Worm (Caenorhabditis elegans) whole organism, L3 larva: Measurements from ENCODE around the gene K07F5.7.

ENCODE experiments used
- R02D3.7 ChIP-seq: fragments of 150-350 bp; optimal IDR thresholded peaks from 2 replicates; lab custom pipeline; 2014; ENCODE audit warnings: missing biosample characterization, missing genetic modification characterization
- ZK546.5 ChIP-seq: sonication (generic microtip); optimal IDR thresholded peaks from 2 replicates; lab custom pipeline; 2017; ENCODE audit warnings: missing biosample characterization, missing genetic modification characterization
- aly-2 ChIP-seq: fragments of 150-350 bp; optimal IDR thresholded peaks from 2 replicates; lab custom pipeline; 2014; ENCODE audit warnings: missing biosample characterization, missing genetic modification characterization
- ama-1 ChIP-seq: fragments of 150-350 bp; optimal IDR thresholded peaks from 2 replicates; lab custom pipeline; 2018
- ceh-16 ChIP-seq: sonication (generic microtip); optimal IDR thresholded peaks from 2 replicates; lab custom pipeline; 2017; ENCODE audit warnings: missing biosample characterization, missing genetic modification characterization
- ceh-28 ChIP-seq: fragments of 150-350 bp; optimal IDR thresholded peaks from 2 replicates; lab custom pipeline; 2014; ENCODE audit warnings: missing biosample characterization, missing genetic modification reagents, missing genetic modification characterization
- egl-27 ChIP-seq: sonication (generic microtip); optimal IDR thresholded peaks from 4 replicates; lab custom pipeline; 2017; ENCODE audit warnings: missing biosample characterization, missing genetic modification reagents, missing genetic modification characterization
- egl-5 ChIP-seq: fragments of 150-350 bp; optimal IDR thresholded peaks from 2 replicates; lab custom pipeline; 2017; ENCODE audit warnings: missing biosample characterization, missing genetic modification reagents, missing genetic modification characterization, inconsistent platforms
- elt-1 ChIP-seq: fragments of 150-350 bp; optimal IDR thresholded peaks from 2 replicates; lab custom pipeline; 2014; ENCODE audit warnings: missing biosample characterization, missing genetic modification characterization
- elt-2 ChIP-seq: sonication (generic microtip); optimal IDR thresholded peaks from 2 replicates; lab custom pipeline; 2016; ENCODE audit warnings: missing genetic modification reagents, mild to moderate bottlenecking, missing genetic modification characterization, missing compliant biosample characterization
- elt-3 ChIP-seq, 3 experiments: fragments of 150-350 bp in 1 of 3; sonication (generic microtip) in 2 of 3; optimal IDR thresholded peaks; 2 replicates in 2 of 3; 4 replicates in 1 of 3; lab custom pipeline; 2014 to 2017; ENCODE audit warnings: missing biosample characterization in 3 of 3, missing genetic modification characterization in 3 of 3
- fkh-10 ChIP-seq: sonication (generic microtip); optimal IDR thresholded peaks from 2 replicates; lab custom pipeline; 2017; ENCODE audit warnings: missing biosample characterization, missing genetic modification reagents, missing genetic modification characterization
- fos-1 ChIP-seq: fragments of 150-350 bp; optimal IDR thresholded peaks from 2 replicates; lab custom pipeline; 2014; ENCODE audit warnings: missing biosample characterization, missing genetic modification characterization
- jun-1 ChIP-seq: fragments of 150-350 bp; optimal IDR thresholded peaks from 2 replicates; lab custom pipeline; 2014; ENCODE audit warnings: missing biosample characterization, missing genetic modification reagents, missing genetic modification characterization
- lin-15B ChIP-seq: fragments of 150-350 bp; optimal IDR thresholded peaks from 2 replicates; lab custom pipeline; 2014; ENCODE audit warnings: missing biosample characterization, missing genetic modification characterization
- lin-39 ChIP-seq: fragments of 150-350 bp; optimal IDR thresholded peaks from 2 replicates; lab custom pipeline; 2018; ENCODE audit warnings: missing biosample characterization, missing genetic modification reagents, missing genetic modification characterization
- lsy-12 ChIP-seq: sonication (generic microtip); optimal IDR thresholded peaks from 2 replicates; lab custom pipeline; 2016; ENCODE audit warnings: mild to moderate bottlenecking, missing genetic modification characterization, missing compliant biosample characterization
- mdl-1 ChIP-seq: fragments of 150-350 bp; optimal IDR thresholded peaks from 2 replicates; lab custom pipeline; 2014; ENCODE audit warnings: missing biosample characterization, missing genetic modification characterization
- mml-1 ChIP-seq: fragments of 150-350 bp; sonication (generic microtip); optimal IDR thresholded peaks from 3 replicates; lab custom pipeline; 2014; ENCODE audit warnings: missing biosample characterization, missing genetic modification characterization
- nfya-1 ChIP-seq: sonication (generic microtip); optimal IDR thresholded peaks from 2 replicates; lab custom pipeline; 2017; ENCODE audit warnings: missing genetic modification characterization, mild to moderate bottlenecking, missing compliant biosample characterization, antibody characterized with exemption, moderate library complexity; ENCODE audit not compliant: insufficient read depth
- nhr-11 ChIP-seq: fragments of 150-350 bp; optimal IDR thresholded peaks from 2 replicates; lab custom pipeline; 2014; ENCODE audit warnings: missing biosample characterization, missing genetic modification characterization
- nhr-23 ChIP-seq: fragments of 150-350 bp; optimal IDR thresholded peaks from 2 replicates; lab custom pipeline; 2014; ENCODE audit warnings: missing biosample characterization, missing genetic modification reagents, missing genetic modification characterization
- nhr-237 ChIP-seq: fragments of 150-350 bp; optimal IDR thresholded peaks from 2 replicates; lab custom pipeline; 2014; ENCODE audit warnings: missing biosample characterization, missing genetic modification characterization
- nhr-25 ChIP-seq: sonication (generic microtip); optimal IDR thresholded peaks from 2 replicates; lab custom pipeline; 2017; ENCODE audit warnings: missing biosample characterization, missing genetic modification characterization
- nhr-43 ChIP-seq: sonication (generic microtip); optimal IDR thresholded peaks from 2 replicates; lab custom pipeline; 2016; ENCODE audit warnings: mild to moderate bottlenecking, missing genetic modification characterization, missing compliant biosample characterization; ENCODE audit not compliant: poor library complexity, severe bottlenecking
- pha-4 ChIP-seq: fragments of 150-350 bp; optimal IDR thresholded peaks from 2 replicates; lab custom pipeline; 2014; ENCODE audit warnings: missing biosample characterization, missing genetic modification reagents, missing genetic modification characterization
- pqm-1 ChIP-seq: fragments of 150-350 bp; optimal IDR thresholded peaks from 2 replicates; lab custom pipeline; 2017; ENCODE audit warnings: missing biosample characterization, missing genetic modification characterization, inconsistent platforms
- sea-2 ChIP-seq: fragments of 150-350 bp; sonication (generic microtip); optimal IDR thresholded peaks from 4 replicates; lab custom pipeline; 2014; ENCODE audit warnings: missing biosample characterization, missing genetic modification reagents, missing genetic modification characterization
- skn-1 ChIP-seq: fragments of 150-350 bp; optimal IDR thresholded peaks from 2 replicates; lab custom pipeline; 2014; ENCODE audit warnings: missing biosample characterization, missing genetic modification characterization
- tbx-2 ChIP-seq: sonication (generic microtip); optimal IDR thresholded peaks from 2 replicates; lab custom pipeline; 2016; ENCODE audit warnings: mild to moderate bottlenecking, missing genetic modification characterization, missing compliant biosample characterization
- unc-39 ChIP-seq: sonication (generic microtip); optimal IDR thresholded peaks from 4 replicates; lab custom pipeline; 2017; ENCODE audit warnings: missing biosample characterization, missing genetic modification characterization
- unc-62 ChIP-seq: fragments of 150-350 bp; sonication (generic microtip); optimal IDR thresholded peaks from 4 replicates; lab custom pipeline; 2014; ENCODE audit warnings: missing biosample characterization, missing genetic modification reagents, missing genetic modification characterization
- ztf-11 ChIP-seq: fragments of 150-350 bp; optimal IDR thresholded peaks from 2 replicates; lab custom pipeline; 2014; ENCODE audit warnings: missing biosample characterization, missing genetic modification characterization
- ztf-4 ChIP-seq: fragments of 150-350 bp; optimal IDR thresholded peaks from 2 replicates; lab custom pipeline; 2014; ENCODE audit warnings: missing biosample characterization, missing genetic modification characterization

K07F5.7 gene

ce11 chrIV:9872210-9872609 is 24.2 kb upstream of the K07F5.7 start:
- TF ChIP-seq tbx-2 (no peak), R02D3.7 (tag; lab: Kevin White, UChicago) (no peak), nhr-237 (tag; lab: Kevin White, UChicago) (no peak), pha-4 (tag; lab: Kevin White, UChicago) (no peak), elt-1 (tag; lab: Kevin White, UChicago) (peak; percentile 70), ztf-11 (tag; lab: Kevin White, UChicago) (no peak), unc-62 (GFP tag; lab: Kevin White, UChicago) (no peak), nhr-25 (tag; lab: Kevin White, UChicago) (peak; percentile 3), fkh-10 (GFP tag; lab: Kevin White, UChicago) (no peak), jun-1 (tag; lab: Kevin White, UChicago) (no peak), lin-15B (tag; lab: Kevin White, UChicago) (no peak), mml-1 (tag; lab: Kevin White, UChicago) (no peak)

- TF ChIP-seq pha-4 (tag; lab: Kevin White, UChicago) (peak; percentile 91), egl-5 (tag; lab: Kevin White, UChicago) (no peak)
These were observed 21.4 kb upstream of the K07F5.7 start for ce11 chrIV:9869344-9869743.

ce11 chrIV:9867915-9868314 is 19.9 kb upstream of the K07F5.7 start:
- TF ChIP-seq tbx-2 (peak; percentile 57), lin-39 (tag; lab: Kevin White, UChicago) (no peak), elt-2 (tag; lab: Kevin White, UChicago) (no peak), ceh-16 (tag; lab: Kevin White, UChicago) (no peak), mml-1 (tag; lab: Kevin White, UChicago) (no peak), nhr-11 (tag; lab: Kevin White, UChicago) (no peak), nhr-43 (tag; lab: Kevin White, UChicago) (peak; percentile 99), nhr-25 (tag; lab: Kevin White, UChicago) (peak; percentile 93), mdl-1 (tag; lab: Kevin White, UChicago) (peak; percentile 35), nfya-1 (tag; lab: Kevin White, UChicago) (peak; percentile 29), aly-2 (tag; lab: Kevin White, UChicago) (no peak), nhr-23 (tag; lab: Kevin White, UChicago) (peak; percentile 99), ztf-4 (tag; lab: Kevin White, UChicago) (peak; percentile 77), lsy-12 (tag; lab: Kevin White, UChicago) (peak; percentile 30), unc-62 (GFP tag; lab: Kevin White, UChicago) (peak; percentile 3), lin-15B (tag; lab: Kevin White, UChicago) (no peak), elt-3 (tag; optimal IDR thresholded peaks at IDR 0.05; lab: Kevin White, UChicago) (peak in 2 of 3 experiments; percentile 40 to 50), unc-39 (tag; lab: Kevin White, UChicago) (no peak), fos-1 (tag; lab: Kevin White, UChicago) (no peak), ceh-28 (peak; percentile 48)

DNA sequence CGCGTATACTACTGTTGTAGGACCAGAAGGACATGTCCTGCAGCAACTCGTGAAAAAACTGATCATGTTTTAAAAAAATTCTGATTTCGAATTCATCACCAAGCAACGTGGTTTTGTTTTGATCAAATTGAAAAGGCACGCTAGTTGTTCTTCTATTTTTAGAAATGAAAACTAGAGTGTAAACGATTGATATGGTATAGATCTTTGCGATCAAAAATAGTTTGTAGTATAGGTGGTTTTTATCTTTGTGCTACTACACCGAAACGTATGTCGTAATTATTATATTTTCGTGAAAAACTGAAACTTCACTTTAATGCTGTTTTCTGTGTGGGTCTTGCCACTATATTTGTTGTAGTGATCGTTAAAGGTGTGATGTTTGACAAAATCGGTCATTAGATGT is 18.9 kb upstream of the K07F5.7 start:
- TF ChIP-seq sea-2 (GFP tag; lab: Kevin White, UChicago) (no peak), egl-27 (no peak), nhr-23 (tag; lab: Kevin White, UChicago) (no peak), skn-1 (tag; lab: Kevin White, UChicago) (no peak), pqm-1 (tag; lab: Kevin White, UChicago) (no peak), unc-62 (GFP tag; lab: Kevin White, UChicago) (no peak), ama-1 (lab: Kevin White, UChicago) (no peak), aly-2 (tag; lab: Kevin White, UChicago) (no peak), egl-5 (tag; lab: Kevin White, UChicago) (no peak), elt-1 (tag; lab: Kevin White, UChicago) (no peak), lin-39 (tag; lab: Kevin White, UChicago) (no peak), lsy-12 (tag; lab: Kevin White, UChicago) (no peak), ceh-16 (tag; lab: Kevin White, UChicago) (no peak), elt-2 (tag; lab: Kevin White, UChicago) (no peak), ZK546.5 (tag; lab: Kevin White, UChicago) (no peak)
